Fruit fly (Drosophila melanogaster) whole organism, prepupa: ENCODE data around the gene CG34355.

Source experiments
- CG10631 ChIP-seq: fragments of 200-800 bp; sonication (Bioruptor generic); optimal IDR thresholded peaks from 2 replicates; lab custom pipeline; 2016; ENCODE audit warnings: missing biosample characterization, missing genetic modification characterization
- CG3919 ChIP-seq: fragments of 200-800 bp; sonication (Bioruptor generic); optimal IDR thresholded peaks from 3 replicates; lab custom pipeline; 2016; ENCODE audit warnings: missing biosample characterization, missing genetic modification characterization
- CG6792 ChIP-seq: fragments of 200-800 bp; sonication (Bioruptor generic); optimal IDR thresholded peaks from 3 replicates; lab custom pipeline; 2016; ENCODE audit warnings: missing biosample characterization, missing genetic modification characterization
- CG6854 ChIP-seq: fragments of 200-800 bp; sonication (Bioruptor generic); optimal IDR thresholded peaks from 2 replicates; lab custom pipeline; 2017; ENCODE audit warnings: missing biosample characterization, mild to moderate bottlenecking, missing genetic modification characterization
- Ets21C ChIP-seq: fragments of 200-800 bp; sonication (Bioruptor generic); optimal IDR thresholded peaks from 3 replicates; lab custom pipeline; 2016; ENCODE audit warnings: missing biosample characterization, missing genetic modification characterization
- Ets96B ChIP-seq: fragments of 200-800 bp; optimal IDR thresholded peaks from 2 replicates; lab custom pipeline; 2019; ENCODE audit warnings: missing biosample characterization, mild to moderate bottlenecking, missing genetic modification characterization, moderate library complexity
- Hr39 ChIP-seq: fragments of 200-800 bp; sonication (Bioruptor generic); optimal IDR thresholded peaks from 2 replicates; lab custom pipeline; 2016; ENCODE audit warnings: missing biosample characterization, missing genetic modification characterization
- fd59A ChIP-seq: fragments of 200-800 bp; sonication (Bioruptor generic); optimal IDR thresholded peaks from 2 replicates; lab custom pipeline; 2017; ENCODE audit warnings: missing biosample characterization, mild to moderate bottlenecking, missing genetic modification characterization, missing genetic modification reagents
- ss ChIP-seq, 2 experiments: fragments of 200-800 bp; sonication (Bioruptor generic); optimal IDR thresholded peaks; 2 replicates in 1 of 2; 3 replicates in 1 of 2; lab custom pipeline; 2017 to 2018; ENCODE audit warnings: mild to moderate bottlenecking in 2 of 2, missing biosample characterization in 2 of 2, missing genetic modification characterization in 2 of 2, moderate library complexity in 1 of 2

- TF ChIP-seq ss (GFP tag; optimal IDR thresholded peaks at IDR 0.05; lab: Kevin White, UChicago) = no peak
- no peak for TF ChIP-seq CG6854 (GFP tag; lab: Kevin White, UChicago)
- no peak for TF ChIP-seq CG10631
- no peak for TF ChIP-seq Hr39 (GFP tag; lab: Kevin White, UChicago)
- no peak for TF ChIP-seq fd59A (GFP tag; lab: Kevin White, UChicago)
- no peak for TF ChIP-seq CG6792 (GFP tag; lab: Kevin White, UChicago)
- no peak for TF ChIP-seq CG3919 (GFP tag; lab: Kevin White, UChicago)
- TF ChIP-seq Ets96B = no peak
- no peak for TF ChIP-seq Ets21C
These were observed 73.0 kb downstream of the CG34355 start for dm6 chr3R:23876699-23877098.
